Fruit fly (Drosophila melanogaster): Measurements from ENCODE around the gene asun.

asun gene

dm6 chr3R:16234745-16235149 is 29.3 kb upstream of the asun start:
- no peak for TF ChIP-seq pan (optimal IDR thresholded peaks at IDR 0.05)
- TF ChIP-seq EcR (GFP tag; optimal IDR thresholded peaks at IDR 0.05) = no peak
- TF ChIP-seq psq (optimal IDR thresholded peaks at IDR 0.05) = no peak
- no peak for TF ChIP-seq CG8478 (optimal IDR thresholded peaks at IDR 0.05)
- TF ChIP-seq usp (GFP tag; optimal IDR thresholded peaks at IDR 0.05) = no peak
- TF ChIP-seq Dll (optimal IDR thresholded peaks at IDR 0.05) = no peak

dm6 chr3R:16235215-16235937 is 28.7 kb upstream of the asun start:
- TF ChIP-seq Dll (optimal IDR thresholded peaks at IDR 0.05) (peak; percentile 56), EcR (GFP tag; optimal IDR thresholded peaks at IDR 0.05) (peak in 1 of 2 experiments; percentile 86), usp (GFP tag; optimal IDR thresholded peaks at IDR 0.05) (no peak)

DNA sequence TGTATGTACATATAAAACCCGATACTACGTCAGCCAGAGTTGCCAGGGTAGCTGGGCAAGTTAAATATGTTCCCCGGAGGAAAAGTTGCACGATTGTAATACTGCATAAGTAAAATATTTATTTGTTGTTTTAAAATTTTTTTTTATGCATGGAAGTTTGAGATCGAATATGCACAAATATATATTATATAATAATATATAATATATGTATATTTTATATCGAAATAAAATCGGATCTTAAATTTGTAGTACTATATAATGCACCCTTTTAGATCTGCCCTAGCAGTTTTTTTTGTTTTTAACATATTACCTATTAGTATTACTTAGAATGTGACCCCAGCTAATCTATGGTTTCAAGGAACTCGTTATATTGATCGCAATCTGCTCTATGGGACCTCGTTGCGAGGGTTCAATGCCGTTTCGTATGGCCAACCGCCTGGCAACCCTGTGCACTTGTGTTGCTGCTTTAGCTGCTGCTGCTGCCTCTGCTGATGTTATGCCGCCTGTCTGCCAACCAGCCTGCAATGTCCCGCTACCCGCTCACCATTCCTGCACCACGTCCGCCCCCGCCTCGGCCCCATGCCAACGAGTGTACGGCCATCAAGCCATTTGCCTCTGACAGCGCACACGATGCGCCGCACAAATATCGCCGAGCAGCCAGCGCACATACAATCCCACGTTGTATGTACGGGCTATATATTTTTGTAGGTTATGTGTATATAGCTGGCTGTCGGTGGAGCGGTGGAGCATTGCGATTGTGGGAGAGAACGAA is 27.9 kb upstream of the asun start:
- TF ChIP-seq usp (GFP tag; optimal IDR thresholded peaks at IDR 0.05) (no peak), EcR (GFP tag; optimal IDR thresholded peaks at IDR 0.05) (peak in 1 of 2 experiments; percentile 82)

DNA sequence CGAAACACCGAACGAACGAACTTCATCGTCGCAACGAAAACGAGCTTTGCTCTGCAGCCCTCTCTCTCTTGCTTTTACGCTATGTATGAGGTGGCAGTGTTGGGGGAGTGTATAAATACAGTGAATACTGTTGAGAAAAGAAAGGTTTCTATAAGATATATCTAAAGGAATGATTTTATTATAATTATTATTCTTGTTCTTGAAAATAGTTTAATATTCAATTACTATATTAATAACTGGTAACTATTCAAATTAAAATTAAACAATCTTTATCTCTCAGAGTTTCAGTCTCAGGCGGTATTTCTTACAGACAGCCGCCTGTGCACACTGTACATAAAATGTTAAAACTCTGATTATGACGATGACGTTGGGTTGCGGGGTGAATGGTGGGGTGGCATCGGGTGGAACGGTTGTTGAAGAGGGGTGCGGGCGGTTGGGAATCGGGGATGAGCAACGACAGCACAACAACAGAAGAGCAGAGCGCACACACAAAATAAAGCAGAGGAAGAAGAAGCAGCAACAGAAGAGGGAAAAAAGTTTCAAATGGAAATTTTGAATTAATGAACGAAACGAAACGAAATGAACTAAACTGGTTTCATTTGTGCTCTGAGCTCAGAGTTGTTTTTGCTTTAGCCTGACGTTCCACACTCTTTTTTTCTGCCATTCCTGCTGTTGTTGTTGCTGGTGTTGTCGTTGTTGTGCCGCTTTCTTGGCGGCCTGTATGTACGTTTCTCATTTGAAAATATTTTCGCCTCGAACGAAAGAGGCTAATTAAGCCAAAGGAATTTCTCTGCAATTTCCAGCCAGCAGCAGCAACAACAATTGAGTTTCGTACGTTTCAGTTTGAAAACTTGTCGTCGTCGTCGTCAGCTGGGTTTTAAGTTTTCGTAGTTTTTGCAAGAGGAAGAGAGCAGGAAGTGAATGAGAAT is 27.1 kb upstream of the asun start:
- peak in 1 of 2 experiments; percentile 59 for TF ChIP-seq EcR (GFP tag; optimal IDR thresholded peaks at IDR 0.05)
- TF ChIP-seq psq (optimal IDR thresholded peaks at IDR 0.05) = no peak

- no peak for TF ChIP-seq usp (GFP tag; optimal IDR thresholded peaks at IDR 0.05)
- TF ChIP-seq CG8478 (optimal IDR thresholded peaks at IDR 0.05) = no peak
- no peak for TF ChIP-seq Dll (optimal IDR thresholded peaks at IDR 0.05)
- peak; percentile 55 to 65 for TF ChIP-seq EcR (GFP tag; optimal IDR thresholded peaks at IDR 0.05)
Measured at dm6 chr3R:16238016-16238710, 25.9 kb upstream of the asun start.

DNA sequence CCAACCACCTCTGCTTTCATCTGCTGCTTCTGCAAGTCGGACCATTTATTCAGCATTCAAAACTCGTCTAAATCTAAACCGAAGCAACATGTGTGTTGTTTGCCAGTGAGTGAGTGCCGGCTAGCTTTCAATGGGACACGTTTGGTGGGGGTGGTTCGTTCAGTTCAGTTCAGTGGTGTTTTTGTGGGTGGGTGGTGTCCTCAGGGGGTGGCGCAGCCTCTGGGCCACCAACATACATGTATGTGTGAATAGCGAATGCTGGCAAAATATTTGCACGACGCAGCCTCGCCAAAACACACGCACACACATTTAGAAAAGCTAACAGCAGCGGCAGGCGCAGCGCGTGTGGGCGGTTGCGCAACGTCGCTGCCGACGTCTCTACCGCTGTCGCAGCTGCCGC is 24.8 kb upstream of the asun start:
- TF ChIP-seq pan (optimal IDR thresholded peaks at IDR 0.05) (no peak), Dll (optimal IDR thresholded peaks at IDR 0.05) (no peak), CG8478 (optimal IDR thresholded peaks at IDR 0.05) (no peak), EcR (GFP tag; optimal IDR thresholded peaks at IDR 0.05) (no peak), psq (optimal IDR thresholded peaks at IDR 0.05) (no peak), usp (GFP tag; optimal IDR thresholded peaks at IDR 0.05) (no peak)

- TF ChIP-seq CG8478 (optimal IDR thresholded peaks at IDR 0.05) = no peak
- TF ChIP-seq psq (optimal IDR thresholded peaks at IDR 0.05) = no peak
- TF ChIP-seq EcR (GFP tag; optimal IDR thresholded peaks at IDR 0.05) = no peak
- TF ChIP-seq Dll (optimal IDR thresholded peaks at IDR 0.05) = no peak
- TF ChIP-seq usp (GFP tag; optimal IDR thresholded peaks at IDR 0.05) = no peak
- TF ChIP-seq pan (optimal IDR thresholded peaks at IDR 0.05) = no peak
Measured at dm6 chr3R:16240478-16241101, 23.5 kb upstream of the asun start.

- TF ChIP-seq pan (optimal IDR thresholded peaks at IDR 0.05) (no peak), Dll (optimal IDR thresholded peaks at IDR 0.05) (peak; percentile 46)
Measured at dm6 chr3R:16241102-16241779, 22.8 kb upstream of the asun start.

DNA sequence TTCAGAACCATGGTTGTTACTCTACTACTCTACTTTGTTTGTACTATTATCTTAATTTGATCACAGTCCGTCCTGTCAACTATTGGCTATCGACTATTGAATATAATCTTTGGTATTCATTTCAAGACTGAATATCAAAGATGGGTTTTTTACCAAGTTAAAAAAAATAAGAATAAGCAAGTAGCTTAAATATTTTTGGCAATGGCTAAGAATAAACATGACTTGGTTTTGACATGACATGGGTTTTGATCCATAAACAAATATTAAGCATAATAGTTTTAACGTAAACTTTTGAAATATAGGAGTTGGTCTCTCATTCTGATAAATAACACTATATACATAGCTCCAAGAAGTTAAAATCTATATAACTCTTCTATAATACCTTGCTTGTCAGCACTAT is 22.2 kb upstream of the asun start:
- TF ChIP-seq psq (optimal IDR thresholded peaks at IDR 0.05) = no peak

DNA sequence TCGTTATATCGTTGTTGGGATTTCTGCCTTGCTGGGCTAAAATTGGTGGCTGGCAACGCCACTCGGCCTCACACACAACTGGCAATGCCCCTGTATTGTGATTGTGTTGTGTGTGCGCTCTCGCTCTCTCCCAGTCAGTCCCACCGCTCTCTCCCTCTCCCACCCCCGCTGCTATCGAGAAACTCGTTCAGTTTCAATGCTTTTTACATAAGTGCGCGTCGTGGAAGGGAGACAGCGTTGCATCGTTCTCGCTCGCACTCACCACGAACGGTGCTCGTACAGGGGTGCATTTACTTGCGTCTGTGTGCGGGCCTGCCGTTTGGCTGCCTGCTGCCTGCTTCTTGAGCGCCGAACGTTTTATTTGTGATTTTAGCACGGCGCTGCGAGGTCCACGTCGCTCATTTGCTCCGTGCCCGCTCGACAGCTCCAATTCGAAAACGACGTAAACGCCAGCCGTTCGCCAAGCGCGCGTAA is 21.6 kb upstream of the asun start:
- TF ChIP-seq EcR (GFP tag; optimal IDR thresholded peaks at IDR 0.05) (peak in 1 of 2 experiments; percentile 44), Dll (optimal IDR thresholded peaks at IDR 0.05) (peak; percentile 97), CG8478 (optimal IDR thresholded peaks at IDR 0.05) (peak; percentile 91), psq (optimal IDR thresholded peaks at IDR 0.05) (no peak), usp (GFP tag; optimal IDR thresholded peaks at IDR 0.05) (no peak), pan (optimal IDR thresholded peaks at IDR 0.05) (no peak)

All from whole organism.